Worm (Caenorhabditis elegans) whole organism, early embryonic: ENCODE measurements around the gene T10D4.14.
"Not testable (repeated sequence)": the region's sequence is repeated elsewhere in the genome, so short reads cannot be mapped to it uniquely, and the experiment has no call there.

ENCODE experiments used
- B0310.2 ChIP-seq: sonication (generic microtip); optimal IDR thresholded peaks from 2 replicates; lab custom pipeline; 2016; ENCODE audit warnings: mild to moderate bottlenecking, missing genetic modification characterization, missing compliant biosample characterization
- aly-1 ChIP-seq: sonication (generic microtip); optimal IDR thresholded peaks from 2 replicates; lab custom pipeline; 2016; ENCODE audit warnings: missing genetic modification characterization, missing compliant biosample characterization
- ama-1 ChIP-seq: fragments of 150-350 bp; optimal IDR thresholded peaks from 2 replicates; lab custom pipeline; 2014
- ceh-13 ChIP-seq: fragments of 200-800 bp; sonication (Bioruptor generic); optimal IDR thresholded peaks from 2 replicates; lab custom pipeline; 2018; ENCODE audit warnings: mild to moderate bottlenecking, missing genetic modification characterization, missing compliant biosample characterization
- ceh-36 ChIP-seq: sonication (generic microtip); optimal IDR thresholded peaks from 2 replicates; lab custom pipeline; 2016; ENCODE audit warnings: missing genetic modification characterization, inconsistent platforms, missing compliant biosample characterization
- ets-7 ChIP-seq: sonication (generic microtip); optimal IDR thresholded peaks from 2 replicates; lab custom pipeline; 2016; ENCODE audit warnings: missing genotype, missing genetic modification characterization, missing compliant biosample characterization
- hmg-4 ChIP-seq: fragments of 200-800 bp; sonication (Bioruptor generic); optimal IDR thresholded peaks from 2 replicates; lab custom pipeline; 2018; ENCODE audit warnings: mild to moderate bottlenecking, missing genetic modification characterization, missing compliant biosample characterization
- pes-1 ChIP-seq: fragments of 200-800 bp; sonication (Bioruptor generic); IDR thresholded peaks from 2 replicates; pipeline ENCODE4 v1.3.6; 2022; ENCODE audit warnings: missing genetic modification reagents, missing genetic modification characterization, missing compliant biosample characterization
- sea-1 ChIP-seq: fragments of 200-800 bp; sonication (Bioruptor generic); conservative IDR thresholded peaks from 2 replicates; pipeline ENCODE4 v1.3.6; 2022; ENCODE audit warnings: missing genetic modification characterization, missing compliant biosample characterization
- tbx-37 ChIP-seq: fragments of 200-800 bp; sonication (Bioruptor generic); conservative IDR thresholded peaks from 2 replicates; pipeline ENCODE4 v1.3.6; 2022; ENCODE audit warnings: missing genetic modification reagents, missing genetic modification characterization, missing compliant biosample characterization
- tra-4 ChIP-seq: sonication (generic microtip); optimal IDR thresholded peaks from 2 replicates; lab custom pipeline; 2017; ENCODE audit warnings: missing genetic modification characterization, missing compliant biosample characterization

- not testable (repeated sequence) for TF ChIP-seq ama-1 (lab: Kevin White, UChicago); ets-7 (tag; lab: Kevin White, UChicago); tbx-37; B0310.2 (tag; lab: Kevin White, UChicago); ceh-13; sea-1 (GFP tag; lab: Robert Waterston, UW); aly-1 (tag; lab: Kevin White, UChicago); tra-4 (tag; lab: Kevin White, UChicago); ceh-36; hmg-4
- 0 out of 2 replicates have a peak, but pooled peaks have one; percentile 32 for TF ChIP-seq pes-1
Measured at ce11 chrII:3126741-3127140, 24.8 kb downstream of the T10D4.14 start, which contains the start of gene ins-31.
